Worm (Caenorhabditis elegans): Measurements from ENCODE around the gene rbmx-2.
A peak's percentile ranks its signal among the peaks of the same experiment; 100 is the strongest.

Gene rbmx-2

DNA sequence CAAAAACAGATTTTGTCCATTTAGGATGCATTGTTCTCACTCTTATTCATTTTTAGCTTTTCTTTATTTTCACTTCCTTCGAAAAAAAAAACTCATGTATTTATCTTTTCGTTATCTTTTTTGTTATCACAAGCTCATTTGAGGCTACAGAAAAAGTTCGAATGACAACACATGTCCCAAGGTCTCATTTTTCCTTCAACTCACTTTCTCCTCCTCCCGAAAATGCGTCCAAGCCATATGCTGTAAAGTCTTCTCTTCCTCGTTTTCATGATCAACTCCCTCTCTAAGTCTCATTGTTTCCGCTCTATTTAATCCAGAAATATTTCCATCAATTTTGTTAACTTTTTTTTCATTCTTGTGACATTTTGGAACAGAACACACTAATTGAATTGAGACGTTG, 15.4 kb downstream of the rbmx-2 start:
- TF ChIP-seq mml-1 (tag; optimal IDR thresholded peaks at IDR 0.05) = no peak
- TF ChIP-seq R02D3.7 (tag; optimal IDR thresholded peaks at IDR 0.05) = no peak
- no peak for TF ChIP-seq ztf-4 (tag; optimal IDR thresholded peaks at IDR 0.05)
- TF ChIP-seq nfya-1 (tag; optimal IDR thresholded peaks at IDR 0.05; ENCODE audit: insufficient read depth) = peak; percentile 6

- TF ChIP-seq lsy-12 (tag; optimal IDR thresholded peaks at IDR 0.05) (no peak), nhr-43 (tag; optimal IDR thresholded peaks at IDR 0.05; ENCODE audit: poor library complexity, severe bottlenecking) (no peak), elt-2 (tag; optimal IDR thresholded peaks at IDR 0.05) (peak; percentile 2), zag-1 (tag; optimal IDR thresholded peaks at IDR 0.05) (no peak)
Observed at ce11 chrII:6180552-6180951, 16.2 kb downstream of the rbmx-2 start.

DNA sequence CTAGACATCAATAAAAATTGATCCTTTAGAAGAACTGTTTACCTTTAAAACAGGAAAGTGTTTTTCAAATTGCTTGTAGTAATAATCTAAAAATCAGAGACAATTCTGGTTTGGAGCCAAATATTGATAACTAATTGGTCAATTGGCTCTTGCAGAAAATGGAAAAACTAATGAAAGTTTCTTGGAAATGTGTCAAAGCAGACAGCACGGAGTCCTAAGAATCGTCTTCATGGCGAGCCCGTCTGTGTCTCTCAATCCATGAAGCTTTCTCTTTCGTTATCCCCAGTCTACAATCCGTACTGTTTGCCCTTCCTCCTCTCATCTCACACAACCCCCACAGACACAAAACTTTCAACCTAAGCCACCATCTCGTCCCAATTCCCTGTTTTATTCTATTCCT, 17.2 kb downstream of the rbmx-2 start, which contains the start of gene F40H3.1:
Gene F40H3.1 (plus strand): TSS at position 301 of the 400 bp plus-strand sequence.
- TF ChIP-seq ceh-82 (tag; optimal IDR thresholded peaks at IDR 0.05) = no peak
- TF ChIP-seq ztf-11 (tag; optimal IDR thresholded peaks at IDR 0.05) = no peak

DNA sequence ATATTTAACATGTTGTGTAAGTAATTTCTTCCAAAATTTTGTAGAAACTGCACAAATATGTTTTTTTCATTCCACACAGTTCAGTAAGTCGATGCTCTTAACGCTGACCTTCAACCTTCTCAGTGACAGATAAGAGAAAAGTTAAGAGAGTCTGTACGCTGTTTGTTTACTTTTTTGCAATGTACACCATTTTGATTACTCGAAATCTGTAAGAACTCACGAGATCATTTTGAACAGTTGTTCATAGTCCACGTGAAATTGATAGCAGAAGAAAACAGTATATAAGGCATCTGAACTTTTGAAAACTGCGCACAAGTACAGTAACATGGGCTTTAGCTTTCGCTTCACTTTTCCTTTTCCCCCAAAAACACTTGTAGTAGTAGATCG, 18.0 kb downstream of the rbmx-2 start:
- peak; percentile 83 for TF ChIP-seq pha-4 (tag; optimal IDR thresholded peaks at IDR 0.05)
- no peak for TF ChIP-seq ztf-11 (tag; optimal IDR thresholded peaks at IDR 0.05)

DNA sequence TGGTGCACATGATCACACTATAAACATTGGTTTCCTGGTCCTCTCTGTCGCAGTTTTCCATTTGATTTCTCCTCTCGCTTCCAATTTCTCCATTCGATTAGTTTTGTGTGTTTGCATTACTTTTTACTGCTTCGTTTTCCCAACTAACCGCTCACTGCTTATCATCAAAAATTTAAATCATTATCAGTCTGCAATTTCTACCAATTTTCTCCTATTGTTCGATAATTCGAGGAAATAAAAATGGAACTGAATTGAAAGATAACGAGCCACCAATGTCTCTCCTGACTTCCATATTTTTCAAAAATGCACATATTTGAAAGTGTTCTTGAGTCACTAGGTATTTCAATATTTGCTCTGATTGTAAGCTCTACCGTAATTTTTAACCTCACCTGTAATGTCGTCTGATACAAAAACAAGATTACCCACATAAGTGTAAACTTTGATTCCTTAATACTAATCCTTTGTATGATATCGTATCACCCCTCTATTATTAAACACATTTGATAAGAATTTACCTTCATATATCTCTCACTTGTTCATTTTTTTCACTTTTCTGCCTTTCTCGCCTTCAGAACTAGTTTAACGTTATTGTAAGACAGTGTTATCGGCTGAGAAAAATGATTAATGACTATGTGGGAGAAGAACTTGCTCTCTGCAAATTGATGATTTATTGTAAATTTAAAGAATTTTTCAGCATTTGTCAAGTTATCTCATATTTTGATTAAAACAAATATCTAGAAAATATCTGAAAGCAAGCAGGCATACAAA, 18.6 kb downstream of the rbmx-2 start:
- TF ChIP-seq aly-2 (tag; optimal IDR thresholded peaks at IDR 0.05) = no peak
- TF ChIP-seq fos-1 (tag; optimal IDR thresholded peaks at IDR 0.05) = no peak
- no peak for TF ChIP-seq unc-39 (tag; optimal IDR thresholded peaks at IDR 0.05)
- TF ChIP-seq lin-15B (tag; optimal IDR thresholded peaks at IDR 0.05) = no peak
- no peak for TF ChIP-seq ceh-28 (tag; optimal IDR thresholded peaks at IDR 0.05)
- TF ChIP-seq elt-2 (tag; optimal IDR thresholded peaks at IDR 0.05) = peak; percentile 90
- TF ChIP-seq nhr-237 (tag; optimal IDR thresholded peaks at IDR 0.05) = no peak
- peak; percentile 27 for TF ChIP-seq pha-4 (tag; optimal IDR thresholded peaks at IDR 0.05)
- no peak for TF ChIP-seq tbx-2 (tag; optimal IDR thresholded peaks at IDR 0.05)
- peak; percentile 20 for TF ChIP-seq nhr-25 (tag; optimal IDR thresholded peaks at IDR 0.05)
- no peak for TF ChIP-seq snpc-4 (tag; optimal IDR thresholded peaks at IDR 0.05)
- no peak for TF ChIP-seq nhr-23 (tag; optimal IDR thresholded peaks at IDR 0.05)
- TF ChIP-seq mdl-1 (tag; optimal IDR thresholded peaks at IDR 0.05) = no peak
- no peak for TF ChIP-seq fkh-2 (tag; optimal IDR thresholded peaks at IDR 0.05)
- TF ChIP-seq nhr-43 (tag; optimal IDR thresholded peaks at IDR 0.05; ENCODE audit: poor library complexity, severe bottlenecking) = no peak
- no peak for TF ChIP-seq ama-1 (optimal IDR thresholded peaks at IDR 0.05)
- TF ChIP-seq lsy-12 (tag; optimal IDR thresholded peaks at IDR 0.05) = no peak
- no peak for TF ChIP-seq elt-1 (tag; optimal IDR thresholded peaks at IDR 0.05)
- TF ChIP-seq eor-1 (tag; optimal IDR thresholded peaks at IDR 0.05) = no peak
- TF ChIP-seq nhr-28 (tag; optimal IDR thresholded peaks at IDR 0.05) = no peak
- TF ChIP-seq pqm-1 (tag; optimal IDR thresholded peaks at IDR 0.05) = peak; percentile 71
- no peak for TF ChIP-seq elt-3 (tag; optimal IDR thresholded peaks at IDR 0.05)
- TF ChIP-seq egl-5 (tag; optimal IDR thresholded peaks at IDR 0.05) = no peak
- no peak for TF ChIP-seq mml-1 (tag; optimal IDR thresholded peaks at IDR 0.05)
- no peak for TF ChIP-seq fkh-10 (GFP tag; optimal IDR thresholded peaks at IDR 0.05)
- TF ChIP-seq hmg-11 (tag; optimal IDR thresholded peaks at IDR 0.05) = no peak
- no peak for TF ChIP-seq sea-2 (GFP tag; optimal IDR thresholded peaks at IDR 0.05)

All from whole organism, L3 larva.